Worm (Caenorhabditis elegans) whole organism, L2 larva: Measurements from ENCODE around the gene samt-1.

Source experiments
- C34F6.9 ChIP-seq: fragments of 150-350 bp; optimal IDR thresholded peaks from 2 replicates; lab custom pipeline; 2014; ENCODE audit warnings: missing biosample characterization, missing genetic modification characterization
- F13H6.1 ChIP-seq: sonication (generic microtip); optimal IDR thresholded peaks from 2 replicates; lab custom pipeline; 2016; ENCODE audit warnings: missing genetic modification characterization, missing compliant biosample characterization
- R02D3.7 ChIP-seq: fragments of 150-350 bp; optimal IDR thresholded peaks from 2 replicates; lab custom pipeline; 2014; ENCODE audit warnings: missing biosample characterization, missing genetic modification characterization
- ZK546.5 ChIP-seq: sonication (generic microtip); optimal IDR thresholded peaks from 2 replicates; lab custom pipeline; 2017; ENCODE audit warnings: missing biosample characterization, missing genetic modification characterization
- alr-1 ChIP-seq: fragments of 150-350 bp; optimal IDR thresholded peaks from 2 replicates; lab custom pipeline; 2014; ENCODE audit warnings: missing biosample characterization, missing genetic modification characterization
- ama-1 ChIP-seq: fragments of 150-350 bp; optimal IDR thresholded peaks from 2 replicates; lab custom pipeline; 2018; ENCODE audit warnings: inconsistent platforms
- blmp-1 ChIP-seq: sonication (generic microtip); optimal IDR thresholded peaks from 2 replicates; lab custom pipeline; 2017; ENCODE audit warnings: missing genetic modification characterization, mild to moderate bottlenecking, missing compliant biosample characterization, antibody characterized with exemption, moderate library complexity; ENCODE audit not compliant: insufficient read depth
- ceh-16 ChIP-seq: fragments of 150-350 bp; optimal IDR thresholded peaks from 2 replicates; lab custom pipeline; 2014; ENCODE audit warnings: missing biosample characterization, missing genetic modification characterization
- ceh-82 ChIP-seq: fragments of 150-350 bp; optimal IDR thresholded peaks from 2 replicates; lab custom pipeline; 2014; ENCODE audit warnings: missing biosample characterization, missing genetic modification characterization
- egl-27 ChIP-seq: sonication (generic microtip); optimal IDR thresholded peaks from 3 replicates; lab custom pipeline; 2017; ENCODE audit warnings: missing biosample characterization, missing genetic modification reagents, missing genetic modification characterization
- elt-3 ChIP-seq: sonication (generic microtip); optimal IDR thresholded peaks from 2 replicates; lab custom pipeline; 2017; ENCODE audit warnings: missing biosample characterization, missing genetic modification characterization
- fos-1 ChIP-seq: fragments of 150-350 bp; optimal IDR thresholded peaks from 2 replicates; lab custom pipeline; 2014; ENCODE audit warnings: missing biosample characterization, missing genetic modification characterization
- lin-13 ChIP-seq: fragments of 150-350 bp; optimal IDR thresholded peaks from 2 replicates; lab custom pipeline; 2014; ENCODE audit warnings: missing biosample characterization, missing genetic modification reagents, missing genetic modification characterization
- lin-39 ChIP-seq: fragments of 150-350 bp; optimal IDR thresholded peaks from 2 replicates; lab custom pipeline; 2014; ENCODE audit warnings: missing biosample characterization, missing genetic modification reagents, missing genetic modification characterization
- lsy-2 ChIP-seq, 2 experiments: fragments of 150-350 bp in 1 of 2; sonication (generic microtip) in 1 of 2; optimal IDR thresholded peaks; 2 replicates each; lab custom pipeline; 2014 to 2017; ENCODE audit warnings: missing biosample characterization in 2 of 2, missing genetic modification characterization in 2 of 2
- mdl-1 ChIP-seq, 2 experiments: fragments of 150-350 bp in 1 of 2; sonication (generic microtip) in 1 of 2; optimal IDR thresholded peaks; 2 replicates each; lab custom pipeline; 2017; ENCODE audit warnings: missing biosample characterization in 2 of 2, missing genetic modification characterization in 2 of 2
- nhr-10 ChIP-seq: sonication (generic microtip); optimal IDR thresholded peaks from 2 replicates; lab custom pipeline; 2017; ENCODE audit warnings: missing biosample characterization, missing genetic modification characterization
- nhr-11 ChIP-seq: fragments of 150-350 bp; optimal IDR thresholded peaks from 2 replicates; lab custom pipeline; 2014; ENCODE audit warnings: missing biosample characterization, missing genetic modification characterization
- nhr-12 ChIP-seq: fragments of 150-350 bp; optimal IDR thresholded peaks from 2 replicates; lab custom pipeline; 2014; ENCODE audit warnings: missing biosample characterization, missing genetic modification characterization
- nhr-129 ChIP-seq: fragments of 150-350 bp; optimal IDR thresholded peaks from 2 replicates; lab custom pipeline; 2014; ENCODE audit warnings: missing biosample characterization, missing genetic modification characterization
- nhr-21 ChIP-seq: fragments of 150-350 bp; optimal IDR thresholded peaks from 2 replicates; lab custom pipeline; 2014; ENCODE audit warnings: missing biosample characterization, missing genetic modification characterization
- nhr-237 ChIP-seq: fragments of 150-350 bp; optimal IDR thresholded peaks from 2 replicates; lab custom pipeline; 2014; ENCODE audit warnings: missing biosample characterization, missing genetic modification characterization
- nhr-25 ChIP-seq: fragments of 150-350 bp; sonication (generic microtip); optimal IDR thresholded peaks from 3 replicates; lab custom pipeline; 2014; ENCODE audit warnings: missing biosample characterization, missing genetic modification characterization
- nhr-6 ChIP-seq: fragments of 150-350 bp; optimal IDR thresholded peaks from 2 replicates; lab custom pipeline; 2014; ENCODE audit warnings: missing biosample characterization, missing genetic modification characterization
- nhr-77 ChIP-seq: fragments of 150-350 bp; optimal IDR thresholded peaks from 2 replicates; lab custom pipeline; 2014; ENCODE audit warnings: missing biosample characterization, missing genetic modification characterization
- peb-1 ChIP-seq: fragments of 150-350 bp; optimal IDR thresholded peaks from 2 replicates; lab custom pipeline; 2014; ENCODE audit warnings: missing biosample characterization, missing genetic modification characterization
- skn-1 ChIP-seq: sonication (generic microtip); optimal IDR thresholded peaks from 2 replicates; lab custom pipeline; 2017; ENCODE audit warnings: missing biosample characterization, missing genetic modification characterization
- sma-3 ChIP-seq: sonication (generic microtip); optimal IDR thresholded peaks from 2 replicates; lab custom pipeline; 2016; ENCODE audit warnings: missing genetic modification reagents, missing genetic modification characterization, missing compliant biosample characterization
- sma-9 ChIP-seq, 2 experiments: fragments of 150-350 bp in 1 of 2; sonication (generic microtip) in 1 of 2; optimal IDR thresholded peaks; 2 replicates each; lab custom pipeline; 2014 to 2016; ENCODE audit warnings: missing genetic modification characterization in 2 of 2, mild to moderate bottlenecking in 1 of 2, missing biosample characterization in 1 of 2, missing compliant biosample characterization in 1 of 2, missing genetic modification reagents in 1 of 2, moderate library complexity in 1 of 2
- unc-39 ChIP-seq: fragments of 150-350 bp; optimal IDR thresholded peaks from 2 replicates; lab custom pipeline; 2014; ENCODE audit warnings: missing biosample characterization, missing genetic modification characterization
- unc-55 ChIP-seq: fragments of 150-350 bp; sonication (generic microtip); optimal IDR thresholded peaks from 3 replicates; lab custom pipeline; 2014; ENCODE audit warnings: missing biosample characterization, missing genetic modification reagents, missing genetic modification characterization
- zag-1 ChIP-seq: fragments of 150-350 bp; optimal IDR thresholded peaks from 2 replicates; lab custom pipeline; 2014; ENCODE audit warnings: missing biosample characterization, missing genetic modification characterization
- ztf-1 ChIP-seq: fragments of 200-800 bp; sonication (Bioruptor generic); conservative IDR thresholded peaks from 2 replicates; pipeline ENCODE4 v1.3.6; 2022; ENCODE audit warnings: missing genetic modification characterization, missing compliant biosample characterization
- ztf-11 ChIP-seq: sonication (generic microtip); optimal IDR thresholded peaks from 2 replicates; lab custom pipeline; 2017; ENCODE audit warnings: missing biosample characterization, missing genetic modification characterization
- ztf-4 ChIP-seq: fragments of 150-350 bp; optimal IDR thresholded peaks from 2 replicates; lab custom pipeline; 2014; ENCODE audit warnings: missing biosample characterization, missing genetic modification characterization

samt-1 gene

DNA sequence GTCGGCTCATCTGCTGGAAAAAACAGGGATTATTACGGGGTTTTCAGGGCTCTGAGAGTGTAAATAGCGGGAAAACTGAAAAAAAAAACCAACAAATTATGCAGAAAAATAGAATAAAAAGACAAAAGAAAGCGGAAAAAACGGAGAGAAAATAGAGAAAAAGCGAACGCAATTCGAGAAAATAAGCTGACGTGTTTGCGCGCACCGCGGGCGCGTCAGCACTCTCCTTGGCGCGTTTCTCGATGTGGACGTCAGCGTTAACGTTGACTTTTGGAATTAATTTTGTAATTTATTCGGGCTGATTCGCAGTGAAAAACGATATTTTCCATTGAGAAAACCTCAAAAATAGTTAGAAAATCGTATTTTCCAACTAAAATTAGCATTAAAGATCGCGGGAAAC, 2.8 kb upstream of the samt-1 start, which contains the start of gene manf-1 (continued):
- TF ChIP-seq ceh-82 (no peak), alr-1 (tag; lab: Kevin White, UChicago) (no peak)

ce11 chrIV:2935194-2935593, 4.0 kb downstream of the samt-1 start:
- no peak for TF ChIP-seq lin-13 (GFP tag; lab: Kevin White, UChicago)
- no peak for TF ChIP-seq nhr-11 (tag; lab: Kevin White, UChicago)
- TF ChIP-seq nhr-6 (tag; lab: Kevin White, UChicago), result no peak
- no peak for TF ChIP-seq blmp-1 (tag; lab: Kevin White, UChicago)
- no peak for TF ChIP-seq fos-1
- TF ChIP-seq ztf-1 (GFP tag; lab: Robert Waterston, UW), result no peak
- TF ChIP-seq ZK546.5 (tag; lab: Kevin White, UChicago), result no peak
- TF ChIP-seq sma-9 (GFP tag; optimal IDR thresholded peaks at IDR 0.05; lab: Kevin White, UChicago), result no peak
- TF ChIP-seq sma-9 (tag; optimal IDR thresholded peaks at IDR 0.05; lab: Kevin White, UChicago), result no peak
- TF ChIP-seq elt-3 (tag; lab: Kevin White, UChicago), result no peak
- no peak for TF ChIP-seq lin-39 (tag; lab: Kevin White, UChicago)
- no peak for TF ChIP-seq alr-1 (tag; lab: Kevin White, UChicago)
- TF ChIP-seq nhr-129 (tag; lab: Kevin White, UChicago), result no peak
- TF ChIP-seq unc-55 (GFP tag; lab: Kevin White, UChicago), result no peak

DNA sequence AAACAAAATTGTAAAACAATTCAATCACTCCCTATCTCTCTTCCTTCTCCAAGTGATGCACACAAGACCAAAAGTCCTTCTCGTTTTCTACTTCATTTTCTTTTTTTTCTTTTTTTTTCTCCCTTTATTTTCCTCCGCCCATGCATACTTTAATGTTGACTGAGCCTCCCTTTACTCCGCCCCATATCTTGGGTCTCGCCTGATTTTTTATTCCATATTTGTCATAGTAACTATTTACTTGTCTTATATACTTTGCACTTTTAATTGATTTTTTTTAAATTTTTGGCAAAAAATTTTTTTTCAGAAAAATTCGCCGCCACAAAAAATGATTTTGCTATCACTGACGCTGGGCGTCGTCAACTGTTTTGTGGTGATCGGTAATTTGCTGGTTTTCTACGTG, 28.6 kb downstream of the samt-1 start, which contains the start of gene ser-6:
Gene ser-6 (plus strand): TSS at position 301 of the 400 bp plus-strand sequence.
- TF ChIP-seq ztf-11 (tag; lab: Kevin White, UChicago) (no peak), fos-1 (no peak), nhr-25 (tag; lab: Kevin White, UChicago) (no peak), ztf-4 (tag; lab: Kevin White, UChicago) (no peak), nhr-21 (tag; lab: Kevin White, UChicago) (no peak), R02D3.7 (tag; lab: Kevin White, UChicago) (no peak)

DNA sequence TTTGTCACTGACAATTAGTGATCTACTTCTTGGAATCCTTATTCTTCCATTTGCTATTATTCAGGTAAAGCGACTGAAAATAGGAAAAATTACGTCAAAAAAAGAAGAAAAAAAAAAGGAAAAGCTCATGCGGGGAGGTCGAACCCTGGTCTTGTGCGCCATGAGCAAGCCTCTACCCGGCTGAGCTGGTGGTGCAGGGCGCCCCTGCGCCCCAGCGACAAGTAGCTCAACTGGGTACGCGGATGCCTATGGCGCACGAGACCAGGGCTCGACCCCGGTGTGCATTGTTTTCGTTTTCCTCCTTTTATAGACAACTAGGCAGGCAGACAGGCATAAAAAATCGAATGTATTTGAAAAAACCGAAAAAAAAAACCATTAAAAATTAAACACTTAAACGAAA, 29.0 kb downstream of the samt-1 start:
- no peak for TF ChIP-seq fos-1
- no peak for TF ChIP-seq nhr-237
- no peak for TF ChIP-seq ama-1 (lab: Kevin White, UChicago)
- no peak for TF ChIP-seq nhr-12 (tag; lab: Kevin White, UChicago)
- TF ChIP-seq unc-55 (GFP tag; lab: Kevin White, UChicago), result no peak
- TF ChIP-seq nhr-21 (tag; lab: Kevin White, UChicago), result no peak
- no peak for TF ChIP-seq unc-39 (tag; lab: Kevin White, UChicago)
- TF ChIP-seq lin-13 (GFP tag; lab: Kevin White, UChicago), result no peak
- no peak for TF ChIP-seq alr-1 (tag; lab: Kevin White, UChicago)
- TF ChIP-seq sma-3 (GFP tag; lab: Kevin White, UChicago), result no peak
- TF ChIP-seq nhr-11 (tag; lab: Kevin White, UChicago), result no peak
- no peak for TF ChIP-seq lsy-2 (tag; optimal IDR thresholded peaks at IDR 0.05; lab: Kevin White, UChicago)
- no peak for TF ChIP-seq ceh-16 (tag; lab: Kevin White, UChicago)
- TF ChIP-seq, all 48 proteins: peak for 0

DNA sequence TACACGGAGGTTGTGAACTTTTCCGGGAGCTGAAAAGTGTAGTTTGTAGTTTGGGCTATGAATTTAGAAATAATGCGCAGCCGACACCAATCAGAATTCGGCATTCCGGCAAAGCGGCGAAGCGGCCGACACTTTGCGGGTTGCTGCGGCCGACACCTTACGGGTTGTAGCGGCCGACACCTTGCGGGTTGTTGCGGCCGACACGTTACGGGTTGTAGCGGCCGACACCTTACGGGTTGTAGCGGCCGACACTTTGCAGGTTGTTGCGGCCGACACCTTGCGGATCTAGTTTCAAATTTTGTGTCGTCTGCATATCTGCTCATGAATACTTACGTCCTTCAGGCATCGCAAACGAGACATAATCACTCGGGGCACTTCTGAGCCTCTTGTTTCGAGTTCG, 35.7 kb downstream of the samt-1 start:
- TF ChIP-seq C34F6.9 (tag; lab: Kevin White, UChicago), result no peak
- no peak for TF ChIP-seq F13H6.1 (tag; lab: Kevin White, UChicago)
- no peak for TF ChIP-seq skn-1 (tag; lab: Kevin White, UChicago)
- TF ChIP-seq mdl-1 (tag; optimal IDR thresholded peaks at IDR 0.05; lab: Kevin White, UChicago), result no peak
- TF ChIP-seq nhr-25 (tag; lab: Kevin White, UChicago), result no peak
- TF ChIP-seq unc-39 (tag; lab: Kevin White, UChicago), result no peak
- no peak for TF ChIP-seq ama-1 (lab: Kevin White, UChicago)
- no peak for TF ChIP-seq ceh-16 (tag; lab: Kevin White, UChicago)
- TF ChIP-seq nhr-237, result no peak
- TF ChIP-seq nhr-10 (tag; lab: Kevin White, UChicago), result no peak
- TF ChIP-seq nhr-129 (tag; lab: Kevin White, UChicago), result no peak
- no peak for TF ChIP-seq egl-27 (tag; lab: Kevin White, UChicago)
- no peak for TF ChIP-seq zag-1 (tag; lab: Kevin White, UChicago)
- no peak for TF ChIP-seq nhr-77
- TF ChIP-seq ZK546.5 (tag; lab: Kevin White, UChicago), result no peak
- TF ChIP-seq fos-1, result no peak
- TF ChIP-seq peb-1, result no peak
